Worm (Caenorhabditis elegans): ENCODE measurements around the gene dlc-1.

Gene dlc-1

ce11 chrIII:6420995-6421404 lies 42.6 kb downstream of the dlc-1 start (continued):
- TF ChIP-seq efl-1 (optimal IDR thresholded peaks at IDR 0.05) = peak; percentile 91 to 99
- peak; percentile 65 to 98 for TF ChIP-seq efl-1 (GFP tag; optimal IDR thresholded peaks at IDR 0.05 in 1 of 2)
- peak; percentile 69 for TF ChIP-seq mef-2 (tag; optimal IDR thresholded peaks at IDR 0.05)
- no peak for TF ChIP-seq ces-1 (GFP tag; optimal IDR thresholded peaks at IDR 0.05)
- peak; percentile 76 to 81 for TF ChIP-seq lin-35 (GFP tag; optimal IDR thresholded peaks at IDR 0.05)
- TF ChIP-seq ceh-90 (tag; optimal IDR thresholded peaks at IDR 0.05) = no peak
- peak; percentile 63 for TF ChIP-seq lin-13 (GFP tag; optimal IDR thresholded peaks at IDR 0.05)
- TF ChIP-seq hlh-17 (GFP tag; optimal IDR thresholded peaks at IDR 0.05; ENCODE audit: borderline replicate concordance) = no peak
- peak; percentile 23 for TF ChIP-seq hlh-4 (tag; optimal IDR thresholded peaks at IDR 0.05)
- peak; percentile 77 for TF ChIP-seq sup-37 (GFP tag; optimal IDR thresholded peaks at IDR 0.05)
- TF ChIP-seq lin-15B (tag; optimal IDR thresholded peaks at IDR 0.05) = no peak
- peak; percentile 73 for TF ChIP-seq snpc-4 (tag; optimal IDR thresholded peaks at IDR 0.05)
- peak; percentile 24 for TF ChIP-seq vab-15 (tag; optimal IDR thresholded peaks at IDR 0.05)
- peak; percentile 96 for TF ChIP-seq tbx-2 (tag; optimal IDR thresholded peaks at IDR 0.05)
- peak; percentile 60 for TF ChIP-seq nhr-77 (tag; optimal IDR thresholded peaks at IDR 0.05)
- TF ChIP-seq sox-4 (tag; optimal IDR thresholded peaks at IDR 0.05) = peak; percentile 80
- peak in 3 of 6 experiments; percentile 20 to 85 (median 78) for TF ChIP-seq elt-3 (tag; optimal IDR thresholded peaks at IDR 0.05)
- no peak for TF ChIP-seq ama-1 (optimal IDR thresholded peaks at IDR 0.05)
- TF ChIP-seq Y116A8C.19 (tag; optimal IDR thresholded peaks at IDR 0.05; ENCODE audit: borderline replicate concordance) = no peak
- no peak for TF ChIP-seq nhr-12 (tag; optimal IDR thresholded peaks at IDR 0.05)
- TF ChIP-seq skn-1 (tag; optimal IDR thresholded peaks at IDR 0.05) = peak; percentile 83
- TF ChIP-seq nhr-11 (tag; optimal IDR thresholded peaks at IDR 0.05) = peak; percentile 85
- peak; percentile 68 to 98 for TF ChIP-seq mdl-1 (tag; optimal IDR thresholded peaks at IDR 0.05)
- TF ChIP-seq lir-3 (tag; optimal IDR thresholded peaks at IDR 0.05; ENCODE audit: poor library complexity) = peak; percentile 76
- peak; percentile 22 for TF ChIP-seq nhr-237 (tag; optimal IDR thresholded peaks at IDR 0.05)
- peak; percentile 78 for TF ChIP-seq mep-1 (tag; optimal IDR thresholded peaks at IDR 0.05)
- TF ChIP-seq unc-98 (GFP tag; IDR thresholded peaks at IDR 0.05) = peak; percentile 85
- TF ChIP-seq dpl-1 (GFP tag; optimal IDR thresholded peaks at IDR 0.05) = peak; percentile 59 to 72 (median 69)
- TF ChIP-seq ztf-4 (tag; optimal IDR thresholded peaks at IDR 0.05) = peak; percentile 89
- peak; percentile 54 for TF ChIP-seq blmp-1 (tag; optimal IDR thresholded peaks at IDR 0.05)
- TF ChIP-seq nhr-71 (tag; optimal IDR thresholded peaks at IDR 0.05) = peak; percentile 99
- TF ChIP-seq lsy-2 (tag; optimal IDR thresholded peaks at IDR 0.05) = peak; percentile 81 to 88
- peak; percentile 92 for TF ChIP-seq fkh-8 (tag; optimal IDR thresholded peaks at IDR 0.05)
- TF ChIP-seq nhr-19 (GFP tag; conservative IDR thresholded peaks at IDR 0.05) = peak; percentile 96
- TF ChIP-seq nhr-85 (tag) = peak; percentile 99
- TF ChIP-seq lin-39 (tag; optimal IDR thresholded peaks at IDR 0.05) = peak; percentile 67
- TF ChIP-seq egl-27 (tag; optimal IDR thresholded peaks at IDR 0.05) = peak; percentile 51 to 73

ce11 chrIII:6420201-6420600 lies 43.4 kb downstream of the dlc-1 start:
- TF ChIP-seq egl-27 (tag; optimal IDR thresholded peaks at IDR 0.05) (no peak), unc-86 (tag; optimal IDR thresholded peaks at IDR 0.05) (no peak), grh-1 (GFP tag; IDR thresholded peaks at IDR 0.05) (no peak), blmp-1 (tag; optimal IDR thresholded peaks at IDR 0.05) (peak; percentile 50), hpl-2 (GFP tag; optimal IDR thresholded peaks at IDR 0.05) (no peak), ceh-88 (GFP tag; IDR thresholded peaks at IDR 0.05) (no peak), sox-4 (tag; optimal IDR thresholded peaks at IDR 0.05) (no peak), lin-13 (GFP tag; optimal IDR thresholded peaks at IDR 0.05) (no peak), F16B12.6 (tag; optimal IDR thresholded peaks at IDR 0.05) (no peak), tlp-1 (tag; optimal IDR thresholded peaks at IDR 0.05) (no peak), hlh-4 (tag; optimal IDR thresholded peaks at IDR 0.05) (no peak), zip-4 (GFP tag; optimal IDR thresholded peaks at IDR 0.05) (no peak), unc-30 (tag; optimal IDR thresholded peaks at IDR 0.05) (no peak), snpc-4 (tag; optimal IDR thresholded peaks at IDR 0.05) (no peak), mdl-1 (tag; optimal IDR thresholded peaks at IDR 0.05) (no peak), xbp-1 (tag; optimal IDR thresholded peaks at IDR 0.05) (no peak), ceh-90 (tag; optimal IDR thresholded peaks at IDR 0.05) (no peak), nhr-47 (tag; optimal IDR thresholded peaks at IDR 0.05) (no peak), nhr-11 (tag; optimal IDR thresholded peaks at IDR 0.05) (no peak), isw-1 (GFP tag; IDR thresholded peaks at IDR 0.05) (no peak), hlh-17 (GFP tag; optimal IDR thresholded peaks at IDR 0.05; ENCODE audit: borderline replicate concordance) (no peak), sptf-1 (tag; optimal IDR thresholded peaks at IDR 0.05) (no peak), irx-1 (tag; optimal IDR thresholded peaks at IDR 0.05) (no peak), mab-9 (GFP tag; IDR thresholded peaks at IDR 0.05) (no peak), ceh-8 (GFP tag; optimal IDR thresholded peaks at IDR 0.05) (no peak), ztf-4 (tag; optimal IDR thresholded peaks at IDR 0.05) (no peak), nhr-85 (tag) (no peak), pqm-1 (tag; optimal IDR thresholded peaks at IDR 0.05) (no peak), nhr-19 (GFP tag; conservative IDR thresholded peaks at IDR 0.05) (peak; percentile 42)

Data from whole organism, L1 larva.